Worm (Caenorhabditis elegans): Measurements from ENCODE around the gene knl-1.

The knl-1 gene

ce11 chrIII:8244052-8244451, 6.4 kb upstream of the knl-1 start, which contains the start of the genes pbs-6 and cids-1:
Gene pbs-6 (minus strand): TSS chrIII:8244092.
Gene cids-1 (plus strand): TSS chrIII:8244445.
- TF ChIP-seq lin-40 (tag; optimal IDR thresholded peaks at IDR 0.05) (no peak), sea-2 (GFP tag; IDR thresholded peaks at IDR 0.05) (no peak), egl-18 (GFP tag; IDR thresholded peaks at IDR 0.05) (no peak), hmg-1.2 (GFP tag; IDR thresholded peaks at IDR 0.05) (peak; percentile 13; the same call in 1 of the 2 replicates), ets-4 (GFP tag; optimal IDR thresholded peaks at IDR 0.05) (no peak), efl-1 (GFP tag; optimal IDR thresholded peaks at IDR 0.05) (no peak), let-526 (GFP tag; IDR thresholded peaks at IDR 0.05) (no peak)

- no peak for TF ChIP-seq ceh-27 (GFP tag; optimal IDR thresholded peaks at IDR 0.05)
- TF ChIP-seq dpl-1 (GFP tag; optimal IDR thresholded peaks at IDR 0.05), result no peak
- TF ChIP-seq nhr-90 (tag; optimal IDR thresholded peaks at IDR 0.05), result no peak
- TF ChIP-seq F39B2.1 (GFP tag; IDR thresholded peaks at IDR 0.05), result no peak
- TF ChIP-seq C17E4.6 (GFP tag; IDR thresholded peaks at IDR 0.05), result no peak
Measured at ce11 chrIII:8245591-8245990, 4.8 kb upstream of the knl-1 start, which contains the start of gene C02F5.3. Gene C02F5.3 (plus strand): TSS chrIII:8245891.

ce11 chrIII:8247051-8247450, 3.4 kb upstream of the knl-1 start, which contains the start of gene C02F5.13:
Gene C02F5.13 (plus strand): TSS chrIII:8247351.
- no peak for TF ChIP-seq hrde-1 (tag; optimal IDR thresholded peaks at IDR 0.05; ENCODE audit: borderline replicate concordance)
- no peak for TF ChIP-seq ztf-18 (tag; optimal IDR thresholded peaks at IDR 0.05)
- TF ChIP-seq gei-17 (GFP tag; optimal IDR thresholded peaks at IDR 0.05), result no peak
- TF ChIP-seq fkh-3 (tag; optimal IDR thresholded peaks at IDR 0.05), result no peak

DNA sequence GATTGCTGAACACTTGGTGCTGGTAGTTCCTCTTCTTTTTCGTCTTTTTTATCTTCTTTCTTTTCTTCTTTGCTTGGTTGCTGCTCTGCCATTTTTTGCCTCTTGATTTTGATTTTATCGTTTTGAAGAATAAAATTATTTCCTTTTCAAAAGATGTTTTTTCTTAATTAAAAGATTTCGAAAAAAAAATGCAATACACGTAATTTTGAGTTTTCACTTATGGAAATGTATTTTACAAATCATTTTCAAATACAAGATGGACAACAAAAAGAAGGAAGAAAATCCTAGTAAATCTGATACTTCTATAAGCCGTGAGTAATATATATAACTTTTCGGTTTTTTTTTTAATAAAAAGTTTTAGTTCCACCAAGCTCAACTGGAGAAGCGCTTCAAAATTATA, 1.1 kb upstream of the knl-1 start, which contains the start of the genes C02F5.10 and C02F5.2:
TSS of gene C02F5.10 (minus strand) at position 101 of the 400 bp plus-strand sequence.
TSS of gene C02F5.2 (plus strand) at position 239 of the 400 bp plus-strand sequence.
- TF ChIP-seq nfya-1 (tag; optimal IDR thresholded peaks at IDR 0.05; ENCODE audit: borderline replicate concordance, insufficient read depth) (no peak), efl-1 (GFP tag; optimal IDR thresholded peaks at IDR 0.05) (no peak), nhr-27 (tag; optimal IDR thresholded peaks at IDR 0.05) (no peak), C17E4.6 (GFP tag; IDR thresholded peaks at IDR 0.05) (no peak)

DNA sequence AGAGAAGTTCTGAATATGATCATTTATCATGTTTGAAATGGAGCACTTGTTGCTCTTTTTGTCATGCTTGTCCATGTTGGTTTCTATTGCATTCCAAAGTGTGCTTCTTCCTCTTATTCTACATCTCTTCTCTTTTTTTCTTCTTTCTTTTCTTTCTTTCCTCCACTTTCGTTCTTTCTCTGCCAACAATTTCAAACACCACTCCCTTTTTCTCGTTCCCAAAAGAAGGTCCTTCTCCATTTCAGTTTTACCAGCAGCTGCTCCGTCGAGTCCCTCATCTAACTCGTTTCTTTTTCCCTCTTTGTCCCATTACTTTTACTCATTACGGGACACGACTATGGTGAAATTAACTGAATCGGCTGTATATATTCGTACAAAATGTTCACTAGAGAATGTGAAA, 4.5 kb downstream of the knl-1 start, which contains the start of gene F09G8.5:
TSS of gene F09G8.5 (plus strand) at position 38 of the 400 bp plus-strand sequence.
- no peak for TF ChIP-seq F49E8.2 (tag; optimal IDR thresholded peaks at IDR 0.05; ENCODE audit: insufficient read depth)
- no peak for TF ChIP-seq nfya-2 (GFP tag; IDR thresholded peaks at IDR 0.05)
- TF ChIP-seq ztf-3 (GFP tag; optimal IDR thresholded peaks at IDR 0.05), result no peak
- TF ChIP-seq lsy-27 (tag; optimal IDR thresholded peaks at IDR 0.05; ENCODE audit: borderline replicate concordance, insufficient read depth), result no peak
- no peak for TF ChIP-seq Y67H2A.10 (GFP tag; conservative IDR thresholded peaks at IDR 0.05)
- TF ChIP-seq K11D2.4 (GFP tag; IDR thresholded peaks at IDR 0.05), result no peak
- TF ChIP-seq tbp1 (GFP tag; optimal IDR thresholded peaks at IDR 0.05), result no peak
- TF ChIP-seq snpc-1.1 (tag; optimal IDR thresholded peaks at IDR 0.05; ENCODE audit: insufficient read depth), result no peak
- TF ChIP-seq ztf-6 (GFP tag; IDR thresholded peaks at IDR 0.05), result no peak

DNA sequence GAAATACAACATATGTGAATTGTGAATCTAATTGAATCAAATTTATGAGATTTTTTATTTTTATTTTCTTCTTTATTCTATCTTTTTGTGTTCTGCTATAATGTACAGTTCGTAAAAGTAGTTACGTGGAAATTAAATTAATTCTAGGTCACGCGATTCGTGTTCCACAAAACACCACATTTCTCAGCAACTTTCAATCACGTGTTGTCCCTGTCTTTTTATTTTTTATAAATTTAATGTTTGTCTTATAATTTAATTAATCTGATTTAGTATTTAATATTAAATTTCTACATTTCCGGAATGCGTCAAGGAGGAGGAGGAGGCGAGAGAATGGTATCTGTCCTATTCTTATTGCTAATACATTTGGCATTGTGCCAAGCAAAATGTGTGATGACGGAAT, 7.6 kb downstream of the knl-1 start, which contains the start of gene ncr-2:
TSS of gene ncr-2 (plus strand) at position 301 of the 400 bp plus-strand sequence.
- no peak for TF ChIP-seq dpl-1 (GFP tag; optimal IDR thresholded peaks at IDR 0.05)
- no peak for TF ChIP-seq unc-130 (GFP tag; optimal IDR thresholded peaks at IDR 0.05)
- TF ChIP-seq somi-1 (GFP tag; optimal IDR thresholded peaks at IDR 0.05), result no peak
- no peak for TF ChIP-seq zim-3 (tag; optimal IDR thresholded peaks at IDR 0.05)
- TF ChIP-seq fkh-3 (tag; optimal IDR thresholded peaks at IDR 0.05), result no peak
- no peak for TF ChIP-seq Y56A3A.18 (GFP tag; IDR thresholded peaks at IDR 0.05)
- no peak for TF ChIP-seq madf-8 (GFP tag; conservative IDR thresholded peaks at IDR 0.05)
- no peak for TF ChIP-seq F22D6.2 (tag; optimal IDR thresholded peaks at IDR 0.05)
- TF ChIP-seq B0035.1 (tag; optimal IDR thresholded peaks at IDR 0.05), result no peak
- TF ChIP-seq sptf-2 (GFP tag; optimal IDR thresholded peaks at IDR 0.05), result no peak
- TF ChIP-seq lsy-27 (tag; optimal IDR thresholded peaks at IDR 0.05; ENCODE audit: borderline replicate concordance, insufficient read depth), result no peak

All from whole organism, young adult.